Worm (Caenorhabditis elegans) whole organism, L4/young adult: ENCODE results near the gene F52B10.3.
A peak's percentile ranks its signal among the peaks of the same experiment; 100 is the strongest.

ENCODE experiments used
- W03F9.2 ChIP-seq: fragments of 150-350 bp; optimal IDR thresholded peaks from 2 replicates; lab custom pipeline; 2014; ENCODE audit warnings: missing biosample characterization, missing genetic modification characterization
- dao-5 ChIP-seq: sonication (generic microtip); optimal IDR thresholded peaks from 2 replicates; lab custom pipeline; 2016; ENCODE audit warnings: missing genotype, missing genetic modification characterization, moderate library complexity, missing compliant biosample characterization
- him-1 ChIP-seq: sonication (generic microtip); optimal IDR thresholded peaks from 2 replicates; lab custom pipeline; 2016; ENCODE audit warnings: missing genotype, missing genetic modification reagents, missing genetic modification characterization, missing compliant biosample characterization

Gene F52B10.3

DNA sequence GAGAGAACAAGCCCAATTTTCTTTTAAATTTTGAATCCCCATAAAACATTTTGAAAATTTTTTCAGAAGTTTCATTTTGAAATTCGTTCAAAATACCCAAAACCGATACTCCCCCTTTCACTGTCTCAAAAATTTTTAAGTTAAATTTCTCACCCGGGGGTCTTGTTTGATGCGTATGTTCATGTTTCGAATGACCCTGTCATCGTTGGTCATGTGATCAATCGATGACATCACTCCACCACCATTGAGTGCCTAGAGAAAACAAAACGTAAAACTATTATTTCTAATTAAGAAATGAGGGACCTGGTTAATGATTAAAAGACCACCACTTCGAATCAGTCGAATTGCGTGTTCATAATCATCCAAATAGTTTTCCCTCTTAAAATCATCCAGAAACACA, 39.8 kb downstream of the F52B10.3 start:
- no peak for TF ChIP-seq W03F9.2 (tag; lab: Kevin White, UChicago)
- no peak for TF ChIP-seq dao-5
- no peak for TF ChIP-seq him-1

DNA sequence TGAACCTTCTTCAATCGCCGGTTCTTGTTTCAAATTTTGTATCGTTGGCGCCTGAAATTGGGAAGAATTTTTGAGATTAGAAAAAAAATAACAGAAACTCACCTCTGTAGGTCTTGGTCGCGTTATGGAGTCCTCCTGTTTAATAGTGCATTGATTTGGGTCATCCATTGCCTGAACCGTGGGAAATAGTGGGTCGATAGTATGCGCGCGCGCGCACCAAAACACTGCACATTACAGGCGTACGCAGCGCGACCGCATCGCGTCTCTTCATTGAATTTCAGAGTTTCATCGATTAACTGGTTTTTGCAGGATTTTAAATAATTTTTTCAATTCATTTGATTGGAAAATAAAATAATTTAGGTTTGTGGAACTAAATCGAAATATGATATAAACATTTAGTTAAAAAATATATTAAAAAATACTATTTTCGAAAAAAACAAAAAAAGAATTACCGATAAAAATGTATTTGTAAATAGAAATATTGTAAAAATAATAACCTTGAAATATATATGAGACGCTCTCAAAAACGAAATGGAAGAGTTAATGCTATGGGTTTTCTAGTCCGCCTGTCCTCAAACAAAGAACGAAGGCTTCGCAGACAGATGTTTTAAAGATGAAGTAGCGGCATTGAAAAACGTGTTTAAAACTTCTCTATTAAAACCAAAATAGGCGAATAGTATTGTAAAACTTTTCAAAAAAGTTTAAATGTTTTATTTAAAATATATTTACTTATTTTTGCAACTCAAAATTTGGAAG, 40.9 kb downstream of the F52B10.3 start, which contains the start of gene tra-4:
Gene tra-4, minus strand, starts transcription at position 534 of the 756 bp plus-strand sequence.
- TF ChIP-seq W03F9.2 (tag; lab: Kevin White, UChicago), result peak; percentile 60
- TF ChIP-seq him-1, result no peak

DNA sequence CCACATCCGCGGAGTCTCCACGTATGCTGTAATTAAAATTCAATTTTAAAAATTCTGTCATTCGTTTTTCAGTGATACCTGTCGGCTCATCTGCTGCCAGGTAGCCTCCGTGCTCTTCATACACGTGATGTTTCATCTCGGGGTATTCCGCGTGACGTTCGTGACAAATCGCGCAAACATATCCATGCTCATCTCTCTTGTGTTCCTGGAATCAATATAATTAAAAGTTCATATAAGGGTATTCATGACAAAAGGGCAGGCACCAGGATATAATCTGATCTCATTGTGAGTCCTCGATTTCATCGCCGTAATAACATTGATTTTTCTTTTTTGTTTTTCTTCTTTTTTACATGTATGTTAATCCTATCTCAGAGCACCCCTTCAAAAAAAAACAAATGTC, 44.2 kb downstream of the F52B10.3 start:
- TF ChIP-seq him-1 (no peak), W03F9.2 (tag; lab: Kevin White, UChicago) (no peak), dao-5 (no peak)

ce11 chrX:2852388-2852908, 45.7 kb downstream of the F52B10.3 start, which contains the start of gene kin-29:
Gene kin-29 (minus strand): TSS chrX:2852438.
- TF ChIP-seq him-1 (peak; percentile 79), W03F9.2 (tag; lab: Kevin White, UChicago) (peak; percentile 51), dao-5 (peak; percentile 47)

- TF ChIP-seq him-1 (no peak), dao-5 (no peak), W03F9.2 (tag; lab: Kevin White, UChicago) (no peak)
Observed at ce11 chrX:2843508-2843907, 54.6 kb downstream of the F52B10.3 start.
